ENCODE assay signal across 2 fruit fly cellular contexts in genomic region chr3R:17193657-17194056, dm6.
A peak's percentile ranks its signal among the peaks of the same experiment; 100 is the strongest.
TF ChIP-seq lines count a peak whose summit lies in the region.

No protein-coding gene starts in this region.

TF ChIP-seq in whole organism, prepupa, 60 proteins besides CTCF, POLR2A, EP300 and RAD21:
- TF ChIP-seq CG6792 (GFP tag; optimal IDR thresholded peaks at IDR 0.05; lab: Kevin White, UChicago): no peak
- peak; percentile 30 for TF ChIP-seq CG6808 (GFP tag; optimal IDR thresholded peaks at IDR 0.05; lab: Kevin White, UChicago)
- peak; percentile 0 for TF ChIP-seq OdsH (GFP tag; optimal IDR thresholded peaks at IDR 0.05; lab: Kevin White, UChicago)
- no peak for TF ChIP-seq pdm3 (GFP tag; optimal IDR thresholded peaks at IDR 0.05; lab: Kevin White, UChicago)
- no peak for TF ChIP-seq dac (GFP tag; optimal IDR thresholded peaks at IDR 0.05; lab: Kevin White, UChicago)
- no peak for TF ChIP-seq CG6276 (GFP tag; optimal IDR thresholded peaks at IDR 0.05; lab: Kevin White, UChicago)
- TF ChIP-seq CG34406 (GFP tag; optimal IDR thresholded peaks at IDR 0.05; lab: Kevin White, UChicago): no peak
- peak; percentile 36 for TF ChIP-seq CG10669 (GFP tag; optimal IDR thresholded peaks at IDR 0.05; lab: Kevin White, UChicago)
- no peak for TF ChIP-seq CG11294 (GFP tag; IDR thresholded peaks at IDR 0.05; lab: Robert Waterston, UW)
- no peak for TF ChIP-seq cyc (GFP tag; optimal IDR thresholded peaks at IDR 0.05; lab: Kevin White, UChicago)
- peak; percentile 45 for TF ChIP-seq CG3032 (tag; optimal IDR thresholded peaks at IDR 0.05; lab: Kevin White, UChicago)
- TF ChIP-seq dsx (GFP tag; optimal IDR thresholded peaks at IDR 0.05; lab: Kevin White, UChicago; ENCODE audit: poor library complexity, severe bottlenecking): peak; percentile 46
- peak in 1 of 2 experiments; percentile 15 for TF ChIP-seq salr (GFP tag; optimal IDR thresholded peaks at IDR 0.05; lab: Kevin White, UChicago)
- peak; percentile 1 for TF ChIP-seq svp (GFP tag; lab: Kevin White, UChicago)
- peak; percentile 30 for TF ChIP-seq CG1621 (tag; optimal IDR thresholded peaks at IDR 0.05; lab: Kevin White, UChicago)
- peak; percentile 31 for TF ChIP-seq Ets96B (tag; optimal IDR thresholded peaks at IDR 0.05; lab: Kevin White, UChicago)
- peak; percentile 23 for TF ChIP-seq spab (GFP tag; optimal IDR thresholded peaks at IDR 0.05; lab: Kevin White, UChicago)
- peak; percentile 52 for TF ChIP-seq Eip78C (GFP tag; lab: Kevin White, UChicago)
- TF ChIP-seq CG7368 (GFP tag; optimal IDR thresholded peaks at IDR 0.05; lab: Kevin White, UChicago): no peak

TF ChIP-seq in whole organism, pupa, 21 proteins besides CTCF, POLR2A, EP300 and RAD21:
- TF ChIP-seq CG9948 (tag; optimal IDR thresholded peaks at IDR 0.05; lab: Kevin White, UChicago): peak; percentile 47
- peak; percentile 19 for TF ChIP-seq CG34367 (tag; optimal IDR thresholded peaks at IDR 0.05; lab: Kevin White, UChicago)
- no peak for TF ChIP-seq CG13204 (GFP tag; optimal IDR thresholded peaks at IDR 0.05; lab: Kevin White, UChicago)
- no peak for TF ChIP-seq EcR (GFP tag; optimal IDR thresholded peaks at IDR 0.05; lab: Kevin White, UChicago)
- peak; percentile 41 for TF ChIP-seq CG15710 (tag; optimal IDR thresholded peaks at IDR 0.05; lab: Kevin White, UChicago)
- TF ChIP-seq CG8159 (tag; optimal IDR thresholded peaks at IDR 0.05; lab: Kevin White, UChicago): peak; percentile 55
- peak; percentile 54 for TF ChIP-seq CG17806 (tag; optimal IDR thresholded peaks at IDR 0.05; lab: Kevin White, UChicago)
